Fruit fly (Drosophila melanogaster): ENCODE data around the gene Sugb.

The Sugb gene

DNA sequence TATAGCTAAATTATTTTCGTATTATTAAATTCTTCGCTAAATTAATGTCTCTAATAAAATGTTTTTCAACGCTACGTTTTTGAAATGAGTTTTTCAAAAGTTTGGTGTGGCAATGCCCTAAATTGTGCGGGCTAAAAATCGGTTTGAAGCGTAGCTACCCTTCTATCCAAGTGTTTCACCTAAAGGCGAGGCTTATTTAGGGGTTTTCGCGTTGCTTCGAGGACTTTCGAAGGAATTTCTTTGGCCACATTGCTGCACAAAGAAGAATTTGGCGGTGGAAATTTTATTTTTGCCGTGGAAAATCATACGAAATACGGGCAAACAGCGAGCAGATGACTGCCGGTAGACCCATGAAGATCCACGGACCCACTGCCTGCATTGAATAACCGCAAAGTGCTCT is 2.0 kb upstream of the Sugb start, which contains the start of gene TfIIEalpha (continued):
- TF ChIP-seq pros (GFP tag; optimal IDR thresholded peaks at IDR 0.05) (no peak), gro (GFP tag; optimal IDR thresholded peaks at IDR 0.05) (peak; percentile 46), HmgD (GFP tag; optimal IDR thresholded peaks at IDR 0.05) (peak; percentile 69), CoRest (tag; optimal IDR thresholded peaks at IDR 0.05) (peak; percentile 62), Oaz (GFP tag; IDR thresholded peaks at IDR 0.05) (no peak), CG11093 (GFP tag; IDR thresholded peaks at IDR 0.05) (no peak), Meics (GFP tag; optimal IDR thresholded peaks at IDR 0.05) (no peak), danr (GFP tag; IDR thresholded peaks at IDR 0.05) (no peak), yki (optimal IDR thresholded peaks at IDR 0.05) (no peak), ind (GFP tag; optimal IDR thresholded peaks at IDR 0.05) (no peak), ab (GFP tag; optimal IDR thresholded peaks at IDR 0.05) (no peak), sim (GFP tag; IDR thresholded peaks at IDR 0.05) (no peak), CG17612 (GFP tag; IDR thresholded peaks at IDR 0.05) (no peak), CG2129 (GFP tag; IDR thresholded peaks at IDR 0.05; ENCODE audit: partially characterized antibody) (no peak), grn (GFP tag; optimal IDR thresholded peaks at IDR 0.05) (no peak), CG34224 (GFP tag; IDR thresholded peaks at IDR 0.05; ENCODE audit: partially characterized antibody) (no peak), Mes4 (GFP tag; optimal IDR thresholded peaks at IDR 0.05) (no peak), twi (tag; optimal IDR thresholded peaks at IDR 0.05) (no peak), CG13775 (GFP tag; optimal IDR thresholded peaks at IDR 0.05) (no peak), CG5953 (GFP tag; IDR thresholded peaks at IDR 0.05) (no peak), Hr3 (GFP tag; optimal IDR thresholded peaks at IDR 0.05) (no peak), Six4 (GFP tag; optimal IDR thresholded peaks at IDR 0.05) (no peak), chm (GFP tag; IDR thresholded peaks at IDR 0.05) (no peak), Stat92E (GFP tag; optimal IDR thresholded peaks at IDR 0.05) (no peak), ken (GFP tag; IDR thresholded peaks at IDR 0.05) (no peak), sqz (GFP tag; optimal IDR thresholded peaks at IDR 0.05) (no peak), CG13296 (GFP tag; optimal IDR thresholded peaks at IDR 0.05) (no peak), CG3838 (GFP tag; optimal IDR thresholded peaks at IDR 0.05) (no peak), CG8478 (optimal IDR thresholded peaks at IDR 0.05) (no peak), mam (GFP tag; optimal IDR thresholded peaks at IDR 0.05) (peak; percentile 22), CG31224 (GFP tag; IDR thresholded peaks at IDR 0.05) (no peak), unpg (GFP tag; optimal IDR thresholded peaks at IDR 0.05) (no peak), Ptx1 (GFP tag; IDR thresholded peaks at IDR 0.05) (no peak), slp2 (GFP tag; optimal IDR thresholded peaks at IDR 0.05) (no peak), CG15601 (tag; optimal IDR thresholded peaks at IDR 0.05) (peak; percentile 42), CTCF (GFP tag; optimal IDR thresholded peaks at IDR 0.05) (peak; percentile 16), Hmx (GFP tag; optimal IDR thresholded peaks at IDR 0.05) (no peak), pfk (GFP tag; optimal IDR thresholded peaks at IDR 0.05) (no peak), CG4820 (GFP tag; optimal IDR thresholded peaks at IDR 0.05) (no peak), Xrp1 (GFP tag; IDR thresholded peaks at IDR 0.05) (no peak), nau (GFP tag; optimal IDR thresholded peaks at IDR 0.05) (no peak), Fer1 (GFP tag; optimal IDR thresholded peaks at IDR 0.05) (peak; percentile 11), bigmax (GFP tag; optimal IDR thresholded peaks at IDR 0.05) (no peak), CG6272 (GFP tag; IDR thresholded peaks at IDR 0.05) (no peak), wdn (GFP tag; IDR thresholded peaks at IDR 0.05) (no peak), lab (GFP tag; optimal IDR thresholded peaks at IDR 0.05) (no peak), NK7.1 (GFP tag; optimal IDR thresholded peaks at IDR 0.05) (no peak), Fer3 (tag; optimal IDR thresholded peaks at IDR 0.05) (no peak), sd (tag; optimal IDR thresholded peaks at IDR 0.05) (peak; percentile 78), CG30431 (GFP tag; optimal IDR thresholded peaks at IDR 0.05) (no peak), CG12104 (GFP tag; optimal IDR thresholded peaks at IDR 0.05) (no peak), h (optimal IDR thresholded peaks at IDR 0.05) (no peak), NfI (GFP tag; optimal IDR thresholded peaks at IDR 0.05) (no peak), pan (optimal IDR thresholded peaks at IDR 0.05) (no peak), pan (GFP tag; optimal IDR thresholded peaks at IDR 0.05 in 1 of 2, IDR thresholded peaks at IDR 0.05 in 1 of 2) (no peak)

Data from whole organism, embryonic.